Fruit fly (Drosophila melanogaster): ENCODE results near the gene CG3407.

Gene CG3407

dm6 chr2L:3813255-3813875, at the start of gene CG3407:
Gene CG3407, minus strand, starts transcription at chr2L:3813410.
- peak; percentile 47 for TF ChIP-seq CG12942 (GFP tag; optimal IDR thresholded peaks at IDR 0.05)
- TF ChIP-seq CG12744 (GFP tag; optimal IDR thresholded peaks at IDR 0.05) = no peak
- no peak for TF ChIP-seq Six4 (GFP tag; optimal IDR thresholded peaks at IDR 0.05)
- TF ChIP-seq CG12071 (GFP tag; optimal IDR thresholded peaks at IDR 0.05) = no peak
- TF ChIP-seq B-H1 (GFP tag; IDR thresholded peaks at IDR 0.05) = no peak
- no peak for TF ChIP-seq emc (GFP tag; optimal IDR thresholded peaks at IDR 0.05)
- no peak for TF ChIP-seq Neu2 (GFP tag; optimal IDR thresholded peaks at IDR 0.05; ENCODE audit: borderline replicate concordance)
- TF ChIP-seq CG17802 (tag; optimal IDR thresholded peaks at IDR 0.05) = no peak
- peak; percentile 68 for TF ChIP-seq CG7786 (GFP tag; optimal IDR thresholded peaks at IDR 0.05)
- TF ChIP-seq BtbVII (GFP tag; optimal IDR thresholded peaks at IDR 0.05) = no peak
- no peak for TF ChIP-seq Asciz (GFP tag; optimal IDR thresholded peaks at IDR 0.05)
- no peak for TF ChIP-seq Dad (GFP tag; optimal IDR thresholded peaks at IDR 0.05)
- peak; percentile 60; the same call in 1 of the 3 replicates for TF ChIP-seq ken (GFP tag; IDR thresholded peaks at IDR 0.05)
- TF ChIP-seq br (optimal IDR thresholded peaks at IDR 0.05) = no peak
- no peak for TF ChIP-seq Abd-B (GFP tag; optimal IDR thresholded peaks at IDR 0.05)
- peak; percentile 30 for TF ChIP-seq CG1647 (GFP tag; optimal IDR thresholded peaks at IDR 0.05)
- TF ChIP-seq az2 (GFP tag; optimal IDR thresholded peaks at IDR 0.05) = no peak
- peak; percentile 44; the same call in 1 of the 2 replicates for TF ChIP-seq vvl (GFP tag; IDR thresholded peaks at IDR 0.05)
- no peak for TF ChIP-seq CG10147 (GFP tag; optimal IDR thresholded peaks at IDR 0.05)
- TF ChIP-seq CG16815 (GFP tag; optimal IDR thresholded peaks at IDR 0.05) = peak; percentile 4
- TF ChIP-seq oc (tag; optimal IDR thresholded peaks at IDR 0.05) = peak; percentile 31
- peak; percentile 61 for TF ChIP-seq hbn (GFP tag; IDR thresholded peaks at IDR 0.05; ENCODE audit: partially characterized antibody)
- no peak for TF ChIP-seq crc (GFP tag; optimal IDR thresholded peaks at IDR 0.05)
- no peak for TF ChIP-seq CG15073 (GFP tag; optimal IDR thresholded peaks at IDR 0.05)
- peak; percentile 33 for TF ChIP-seq slp2 (GFP tag; optimal IDR thresholded peaks at IDR 0.05)
- TF ChIP-seq dysf (GFP tag; IDR thresholded peaks at IDR 0.05) = 0 out of 3 replicates have a peak, but pooled peaks have one; percentile 19
- no peak for TF ChIP-seq Hand (GFP tag; optimal IDR thresholded peaks at IDR 0.05)
- no peak for TF ChIP-seq CG12219 (GFP tag; optimal IDR thresholded peaks at IDR 0.05)
- peak; percentile 80 for TF ChIP-seq sob (GFP tag; IDR thresholded peaks at IDR 0.05)
- TF ChIP-seq Hey (tag; optimal IDR thresholded peaks at IDR 0.05) = no peak
- TF ChIP-seq insv (GFP tag; optimal IDR thresholded peaks at IDR 0.05) = no peak
- TF ChIP-seq HmgZ (tag; optimal IDR thresholded peaks at IDR 0.05) = peak; percentile 81
- no peak for TF ChIP-seq CG10321 (GFP tag; IDR thresholded peaks at IDR 0.05)
- TF ChIP-seq Kr (GFP tag; optimal IDR thresholded peaks at IDR 0.05) = no peak
- no peak for TF ChIP-seq Taf1 (GFP tag; IDR thresholded peaks at IDR 0.05)
- TF ChIP-seq CG4730 (GFP tag; IDR thresholded peaks at IDR 0.05) = no peak
- TF ChIP-seq Nf-YB (GFP tag; optimal IDR thresholded peaks at IDR 0.05) = no peak
- peak; percentile 56 for TF ChIP-seq maf-S (GFP tag; optimal IDR thresholded peaks at IDR 0.05)
- TF ChIP-seq HLH54F (GFP tag; optimal IDR thresholded peaks at IDR 0.05) = peak; percentile 67
- peak; percentile 42 for TF ChIP-seq Hr3 (GFP tag; optimal IDR thresholded peaks at IDR 0.05)
- peak; percentile 75 for TF ChIP-seq CG12659 (GFP tag; optimal IDR thresholded peaks at IDR 0.05)
- TF ChIP-seq jumu (GFP tag; optimal IDR thresholded peaks at IDR 0.05) = peak; percentile 56
- no peak for TF ChIP-seq luna (GFP tag; optimal IDR thresholded peaks at IDR 0.05)
- peak; percentile 28 for TF ChIP-seq gcm2 (GFP tag; optimal IDR thresholded peaks at IDR 0.05)
- peak; percentile 72 for TF ChIP-seq Mad (GFP tag; optimal IDR thresholded peaks at IDR 0.05)
- peak; percentile 90 for TF ChIP-seq MBD-R2 (GFP tag; IDR thresholded peaks at IDR 0.05)
- no peak for TF ChIP-seq CG9727 (GFP tag; optimal IDR thresholded peaks at IDR 0.05)
- no peak for TF ChIP-seq lov (optimal IDR thresholded peaks at IDR 0.05)
- no peak for TF ChIP-seq lov (GFP tag; IDR thresholded peaks at IDR 0.05)
- TF ChIP-seq ci (GFP tag; IDR thresholded peaks at IDR 0.05) = no peak
- no peak for TF ChIP-seq CG18476 (GFP tag; optimal IDR thresholded peaks at IDR 0.05)
- no peak for TF ChIP-seq Jarid2 (GFP tag; optimal IDR thresholded peaks at IDR 0.05)

Measured in whole organism, embryonic.